ENCODE assay signal across 8 worm cellular contexts in the genomic region with DNA sequence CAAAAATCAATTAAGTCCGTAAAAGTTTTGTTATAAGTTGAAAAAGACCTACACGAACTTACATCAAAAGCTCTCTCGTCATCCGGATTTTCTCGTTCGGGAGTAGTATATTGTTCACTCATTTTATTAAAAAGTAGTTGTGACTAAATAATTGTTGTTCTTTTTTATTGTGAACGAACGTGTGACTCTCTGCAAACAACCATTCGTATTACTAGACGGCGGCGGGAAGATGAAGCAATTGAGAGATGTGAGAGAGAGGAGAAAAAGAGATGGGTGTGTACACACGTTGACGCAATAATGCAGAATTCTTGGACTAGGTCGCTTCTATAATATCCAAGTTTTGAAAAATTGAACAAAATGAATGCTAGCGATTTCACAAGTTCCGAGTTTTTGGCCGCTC.
TF ChIP-seq lines count a peak whose summit lies in the region.

TSS of gene F52H3.11 (minus strand) at position 203 of the 400 bp plus-strand sequence.
TSS of gene bath-38 (minus strand) at position 310 of the 400 bp plus-strand sequence.

TF ChIP-seq in whole organism, L1 larva, 84 proteins besides CTCF, POLR2A, EP300 and RAD21 (continues in another document):
- TF ChIP-seq efl-1 (optimal IDR thresholded peaks at IDR 0.05; lab: Kevin White, UChicago) (peak; percentile 54 to 56), efl-1 (GFP tag; optimal IDR thresholded peaks at IDR 0.05 in 1 of 2; lab: Kevin White, UChicago) (peak; percentile 54 to 90), snpc-4 (tag; optimal IDR thresholded peaks at IDR 0.05; lab: Kevin White, UChicago) (no peak), nhr-11 (tag; optimal IDR thresholded peaks at IDR 0.05; lab: Kevin White, UChicago) (no peak), nhr-71 (tag; optimal IDR thresholded peaks at IDR 0.05; lab: Kevin White, UChicago) (peak; percentile 27), ceh-63 (GFP tag; optimal IDR thresholded peaks at IDR 0.05; lab: Kevin White, UChicago) (no peak), tlp-1 (tag; optimal IDR thresholded peaks at IDR 0.05; lab: Kevin White, UChicago) (no peak), unc-62 (GFP tag; optimal IDR thresholded peaks at IDR 0.05; lab: Kevin White, UChicago) (no peak), mef-2 (tag; optimal IDR thresholded peaks at IDR 0.05; lab: Kevin White, UChicago) (no peak), lsy-2 (tag; optimal IDR thresholded peaks at IDR 0.05; lab: Kevin White, UChicago) (peak; percentile 21 to 60), blmp-1 (tag; optimal IDR thresholded peaks at IDR 0.05; lab: Kevin White, UChicago) (peak; percentile 56)

TF ChIP-seq in whole organism, L2 larva, 48 proteins besides CTCF, POLR2A, EP300 and RAD21:
- TF ChIP-seq ZK546.5 (tag; optimal IDR thresholded peaks at IDR 0.05; lab: Kevin White, UChicago): no peak
- peak; percentile 31 for TF ChIP-seq crh-2 (tag; optimal IDR thresholded peaks at IDR 0.05; lab: Kevin White, UChicago)
- TF ChIP-seq nhr-129 (tag; optimal IDR thresholded peaks at IDR 0.05; lab: Kevin White, UChicago): peak; percentile 71
- TF ChIP-seq nhr-21 (tag; optimal IDR thresholded peaks at IDR 0.05; lab: Kevin White, UChicago): no peak
- no peak for TF ChIP-seq skn-1 (tag; optimal IDR thresholded peaks at IDR 0.05; lab: Kevin White, UChicago)
- TF ChIP-seq unc-55 (GFP tag; optimal IDR thresholded peaks at IDR 0.05; lab: Kevin White, UChicago): peak; percentile 71
- no peak for TF ChIP-seq ztf-4 (tag; optimal IDR thresholded peaks at IDR 0.05; lab: Kevin White, UChicago)
- TF ChIP-seq lin-13 (GFP tag; optimal IDR thresholded peaks at IDR 0.05; lab: Kevin White, UChicago): peak; percentile 35
- TF ChIP-seq lsy-2 (tag; optimal IDR thresholded peaks at IDR 0.05; lab: Kevin White, UChicago): peak in 1 of 2 experiments; percentile 62
- peak; percentile 68 for TF ChIP-seq C34F6.9 (tag; optimal IDR thresholded peaks at IDR 0.05; lab: Kevin White, UChicago)
TF ChIP-seq in whole organism, L2 larva: peak in this region for 6.

TF ChIP-seq in whole organism, L3 larva, 47 proteins besides CTCF, POLR2A, EP300 and RAD21 (continues in another document):
- TF ChIP-seq daf-12 (tag; optimal IDR thresholded peaks at IDR 0.05; lab: Kevin White, UChicago) (no peak), nhr-12 (tag; optimal IDR thresholded peaks at IDR 0.05; lab: Kevin White, UChicago) (no peak), nhr-237 (tag; optimal IDR thresholded peaks at IDR 0.05; lab: Kevin White, UChicago) (no peak), ceh-9 (tag; optimal IDR thresholded peaks at IDR 0.05; lab: Kevin White, UChicago) (no peak), nhr-67 (tag; optimal IDR thresholded peaks at IDR 0.05; lab: Kevin White, UChicago) (no peak), nhr-76 (tag; optimal IDR thresholded peaks at IDR 0.05; lab: Kevin White, UChicago) (no peak), eor-1 (tag; optimal IDR thresholded peaks at IDR 0.05; lab: Kevin White, UChicago) (no peak), nhr-28 (tag; optimal IDR thresholded peaks at IDR 0.05; lab: Kevin White, UChicago) (no peak), ama-1 (optimal IDR thresholded peaks at IDR 0.05; lab: Kevin White, UChicago) (no peak), zag-1 (tag; optimal IDR thresholded peaks at IDR 0.05; lab: Kevin White, UChicago) (no peak), skn-1 (tag; optimal IDR thresholded peaks at IDR 0.05; lab: Kevin White, UChicago) (no peak), mml-1 (tag; optimal IDR thresholded peaks at IDR 0.05; lab: Kevin White, UChicago) (no peak)

TF ChIP-seq in whole organism, L4 larva, 104 proteins besides CTCF, POLR2A, EP300 and RAD21 (continues in another document):
- TF ChIP-seq lsy-2 (tag; optimal IDR thresholded peaks at IDR 0.05; lab: Kevin White, UChicago) (peak in 1 of 2 experiments; percentile 69), ztf-7 (tag; optimal IDR thresholded peaks at IDR 0.05; lab: Kevin White, UChicago) (peak; percentile 13), Y105C5A.15 (GFP tag; IDR thresholded peaks at IDR 0.05; lab: Robert Waterston, UW) (no peak), fkh-10 (GFP tag; optimal IDR thresholded peaks at IDR 0.05; lab: Kevin White, UChicago) (no peak), madf-5 (GFP tag; IDR thresholded peaks at IDR 0.05; lab: Robert Waterston, UW) (no peak), rbr-2 (tag; optimal IDR thresholded peaks at IDR 0.05; lab: Kevin White, UChicago) (peak; percentile 14), hif-1 (tag; optimal IDR thresholded peaks at IDR 0.05; lab: Kevin White, UChicago) (peak in 1 of 2 experiments; percentile 33), pha-4 (GFP tag; IDR thresholded peaks at IDR 0.05; lab: Robert Waterston, UW) (no peak), pha-4 (tag; optimal IDR thresholded peaks at IDR 0.05; lab: Kevin White, UChicago) (peak; percentile 68), F10B5.3 (tag; optimal IDR thresholded peaks at IDR 0.05; lab: Kevin White, UChicago) (no peak), ceh-20 (GFP tag; IDR thresholded peaks at IDR 0.05; lab: Robert Waterston, UW) (no peak), ZK546.5 (tag; optimal IDR thresholded peaks at IDR 0.05; lab: Kevin White, UChicago) (no peak)

TF ChIP-seq in whole organism, early embryonic, 17 proteins besides CTCF, POLR2A, EP300 and RAD21:
- TF ChIP-seq ets-7 (tag; optimal IDR thresholded peaks at IDR 0.05; lab: Kevin White, UChicago): no peak
- TF ChIP-seq sea-1 (GFP tag; conservative IDR thresholded peaks at IDR 0.05; lab: Robert Waterston, UW): no peak
- TF ChIP-seq F13C5.2 (tag; optimal IDR thresholded peaks at IDR 0.05; lab: Kevin White, UChicago): peak; percentile 30
- TF ChIP-seq hmbx-1 (tag; optimal IDR thresholded peaks at IDR 0.05; lab: Kevin White, UChicago): no peak
- TF ChIP-seq pes-1 (GFP tag; IDR thresholded peaks at IDR 0.05; lab: Robert Waterston, UW): no peak

TF ChIP-seq in whole organism, late embryonic, 69 proteins besides CTCF, POLR2A, EP300 and RAD21:
- TF ChIP-seq unc-42 (tag; optimal IDR thresholded peaks at IDR 0.05; lab: Kevin White, UChicago): peak; percentile 13
- TF ChIP-seq ceh-31 (tag; optimal IDR thresholded peaks at IDR 0.05; lab: Kevin White, UChicago): peak; percentile 42
- TF ChIP-seq nfya-1 (tag; optimal IDR thresholded peaks at IDR 0.05; lab: Kevin White, UChicago): peak; percentile 15
- TF ChIP-seq dve-1 (tag; optimal IDR thresholded peaks at IDR 0.05; lab: Kevin White, UChicago): no peak
- TF ChIP-seq pqm-1 (tag; optimal IDR thresholded peaks at IDR 0.05; lab: Kevin White, UChicago): no peak

TF ChIP-seq in whole organism, mixed stage, embryonic, 35 proteins besides CTCF, POLR2A, EP300 and RAD21:
- TF ChIP-seq pha-4 (tag; optimal IDR thresholded peaks at IDR 0.05; lab: Kevin White, UChicago): peak; percentile 54
- peak; percentile 37 for TF ChIP-seq lsy-2 (tag; optimal IDR thresholded peaks at IDR 0.05; lab: Kevin White, UChicago)
- peak; percentile 23 for TF ChIP-seq lin-13 (tag; optimal IDR thresholded peaks at IDR 0.05; lab: Kevin White, UChicago)
- peak; percentile 47 for TF ChIP-seq mep-1 (tag; optimal IDR thresholded peaks at IDR 0.05; lab: Kevin White, UChicago)
- no peak for TF ChIP-seq unc-62 (GFP tag; optimal IDR thresholded peaks at IDR 0.05; lab: Kevin White, UChicago)

TF ChIP-seq in whole organism, young adult, 124 proteins besides CTCF, POLR2A, EP300 and RAD21:
- TF ChIP-seq pha-4 (tag; optimal IDR thresholded peaks at IDR 0.05; lab: Kevin White, UChicago) (peak; percentile 22), rcor-1 (GFP tag; IDR thresholded peaks at IDR 0.05; lab: Robert Waterston, UW) (no peak), nhr-80 (tag; optimal IDR thresholded peaks at IDR 0.05; lab: Kevin White, UChicago) (peak; percentile 23), attf-5 (GFP tag; optimal IDR thresholded peaks at IDR 0.05; lab: Kevin White, UChicago) (peak; percentile 22)
